Fruit fly (Drosophila melanogaster) whole organism, pupa: ENCODE measurements around the gene CG34183.

Experiments
- CG10348 ChIP-seq: fragments of 200-800 bp; sonication (Bioruptor generic); IDR thresholded peaks from 2 replicates; pipeline ENCODE4 v1.3.6; 2022; ENCODE audit warnings: missing biosample characterization, missing genetic modification characterization
- CG12605 ChIP-seq: fragments of 200-800 bp; sonication (Bioruptor generic); IDR thresholded peaks from 2 replicates; pipeline ENCODE4 v1.3.6; 2022; ENCODE audit warnings: missing biosample characterization, missing genetic modification characterization
- CG13204 ChIP-seq: fragments of 200-800 bp; sonication (Bioruptor generic); optimal IDR thresholded peaks from 2 replicates; lab custom pipeline; 2018; ENCODE audit warnings: missing biosample characterization, mild to moderate bottlenecking, missing genetic modification characterization, moderate library complexity
- CG14655 ChIP-seq: fragments of 200-800 bp; sonication (Bioruptor generic); optimal IDR thresholded peaks from 3 replicates; lab custom pipeline; 2017; ENCODE audit warnings: mild to moderate bottlenecking, missing biosample characterization, missing genetic modification reagents, missing genetic modification characterization
- CG15710 ChIP-seq: fragments of 200-800 bp; sonication (Bioruptor generic); optimal IDR thresholded peaks from 2 replicates; lab custom pipeline; 2018; ENCODE audit warnings: missing biosample characterization, mild to moderate bottlenecking, missing genetic modification characterization, moderate library complexity
- CG17806 ChIP-seq: fragments of 200-800 bp; sonication (Bioruptor generic); optimal IDR thresholded peaks from 2 replicates; lab custom pipeline; 2018; ENCODE audit warnings: missing biosample characterization, mild to moderate bottlenecking, missing genetic modification characterization, moderate library complexity
- CG32121 ChIP-seq: fragments of 200-800 bp; sonication (Bioruptor generic); IDR thresholded peaks from 2 replicates; pipeline ENCODE4 v1.3.6; 2022; ENCODE audit warnings: missing biosample characterization, missing genetic modification characterization
- CG34367 ChIP-seq: fragments of 200-800 bp; sonication (Bioruptor generic); optimal IDR thresholded peaks from 2 replicates; lab custom pipeline; 2018; ENCODE audit warnings: missing biosample characterization, mild to moderate bottlenecking, missing genetic modification characterization
- CG4496 ChIP-seq: fragments of 200-800 bp; sonication (Bioruptor generic); IDR thresholded peaks from 3 replicates; pipeline ENCODE4 v1.3.6; 2022; ENCODE audit warnings: missing biosample characterization, missing genetic modification characterization
- CG8159 ChIP-seq: fragments of 200-800 bp; sonication (Bioruptor generic); optimal IDR thresholded peaks from 3 replicates; lab custom pipeline; 2018; ENCODE audit warnings: missing biosample characterization, mild to moderate bottlenecking, missing genetic modification characterization, moderate library complexity
- CG8301 ChIP-seq: fragments of 200-800 bp; sonication (Bioruptor generic); optimal IDR thresholded peaks from 2 replicates; lab custom pipeline; 2018; ENCODE audit warnings: missing biosample characterization, mild to moderate bottlenecking, missing genetic modification characterization
- CG9948 ChIP-seq: fragments of 200-800 bp; sonication (Bioruptor generic); optimal IDR thresholded peaks from 2 replicates; lab custom pipeline; 2018; ENCODE audit warnings: missing biosample characterization, mild to moderate bottlenecking, missing genetic modification characterization, moderate library complexity
- D1 ChIP-seq: fragments of 200-800 bp; sonication (Bioruptor generic); optimal IDR thresholded peaks from 2 replicates; lab custom pipeline; 2018; ENCODE audit warnings: missing biosample characterization, mild to moderate bottlenecking, missing genetic modification characterization, moderate library complexity
- EcR ChIP-seq: fragments of 200-800 bp; sonication (Bioruptor generic); optimal IDR thresholded peaks from 3 replicates; lab custom pipeline; 2019; ENCODE audit warnings: missing biosample characterization, missing genetic modification characterization, mild to moderate bottlenecking, moderate library complexity, missing genetic modification reagents
- Ets98B ChIP-seq: fragments of 200-800 bp; sonication (Bioruptor generic); IDR thresholded peaks from 2 replicates; pipeline ENCODE4 v1.3.6; 2022; ENCODE audit warnings: missing biosample characterization, missing genetic modification characterization
- Pif1A ChIP-seq: fragments of 200-800 bp; sonication (Bioruptor generic); optimal IDR thresholded peaks from 3 replicates; lab custom pipeline; 2016; ENCODE audit warnings: missing biosample characterization, missing genetic modification characterization
- Pif1B ChIP-seq: fragments of 200-800 bp; sonication (Bioruptor generic); optimal IDR thresholded peaks from 3 replicates; lab custom pipeline; 2016; ENCODE audit warnings: missing biosample characterization, missing genetic modification characterization
- Snoo ChIP-seq: fragments of 200-800 bp; sonication (Bioruptor generic); optimal IDR thresholded peaks from 3 replicates; lab custom pipeline; 2017; ENCODE audit warnings: missing biosample characterization, mild to moderate bottlenecking, missing genetic modification characterization, inconsistent platforms
- fd96Ca ChIP-seq: fragments of 200-800 bp; sonication (Bioruptor generic); IDR thresholded peaks from 3 replicates; pipeline ENCODE4 v1.3.6; 2022; ENCODE audit warnings: missing biosample characterization, missing genetic modification characterization
- gl ChIP-seq: fragments of 200-800 bp; sonication (Bioruptor generic); optimal IDR thresholded peaks from 2 replicates; lab custom pipeline; 2018; ENCODE audit warnings: missing biosample characterization, mild to moderate bottlenecking, missing genetic modification characterization
- rn ChIP-seq: fragments of 200-800 bp; sonication (Bioruptor generic); IDR thresholded peaks from 2 replicates; pipeline ENCODE4 v1.3.6; 2022; ENCODE audit warnings: missing biosample characterization, missing genetic modification characterization

CG34183 gene

dm6 chr2L:9906641-9907040 lies 16.1 kb upstream of the CG34183 start:
- TF ChIP-seq CG14655 = peak; percentile 55
- TF ChIP-seq CG15710 (tag; lab: Kevin White, UChicago) = no peak
- no peak for TF ChIP-seq Snoo (tag; lab: Kevin White, UChicago)
- TF ChIP-seq D1 = no peak
- TF ChIP-seq CG10348 (GFP tag; lab: Robert Waterston, UW) = no peak
- TF ChIP-seq CG8159 = peak; percentile 43
- peak; percentile 74 for TF ChIP-seq Ets98B (GFP tag; lab: Robert Waterston, UW)
- TF ChIP-seq CG12605 = peak; percentile 70
- TF ChIP-seq Pif1A (GFP tag; lab: Kevin White, UChicago) = peak; percentile 2
- peak; percentile 21 for TF ChIP-seq gl (tag; lab: Kevin White, UChicago)
- peak; percentile 17 for TF ChIP-seq Pif1B (GFP tag; lab: Kevin White, UChicago)
- no peak for TF ChIP-seq CG34367 (tag; lab: Kevin White, UChicago)
- peak; percentile 38 for TF ChIP-seq CG17806 (tag; lab: Kevin White, UChicago)
- peak; percentile 78 for TF ChIP-seq CG4496 (GFP tag; lab: Robert Waterston, UW)
- no peak for TF ChIP-seq rn
- TF ChIP-seq EcR (GFP tag; lab: Kevin White, UChicago) = no peak
- TF ChIP-seq fd96Ca (GFP tag; lab: Robert Waterston, UW) = peak; percentile 76; the same call in 2 of the 3 replicates
- peak; percentile 56; the same call in 1 of the 2 replicates for TF ChIP-seq CG32121 (GFP tag; lab: Robert Waterston, UW)
- peak; percentile 12 for TF ChIP-seq CG9948 (tag; lab: Kevin White, UChicago)
- TF ChIP-seq CG13204 (GFP tag; lab: Kevin White, UChicago) = no peak
- peak; percentile 61 for TF ChIP-seq CG8301 (tag; lab: Kevin White, UChicago)

- TF ChIP-seq CG34367 (tag; lab: Kevin White, UChicago) (no peak), CG13204 (GFP tag; lab: Kevin White, UChicago) (no peak)
These were observed 12.5 kb upstream of the CG34183 start, which contains the start of gene Muc30E for dm6 chr2L:9903028-9903427. TSS of gene Muc30E (minus strand) at chr2L:9903128.

- no peak for TF ChIP-seq D1
- TF ChIP-seq Pif1B (GFP tag; lab: Kevin White, UChicago) = peak; percentile 37
- no peak for TF ChIP-seq Snoo (tag; lab: Kevin White, UChicago)
- no peak for TF ChIP-seq CG13204 (GFP tag; lab: Kevin White, UChicago)
- TF ChIP-seq CG34367 (tag; lab: Kevin White, UChicago) = no peak
- no peak; the same call in 1 of the 2 replicates for TF ChIP-seq Ets98B (GFP tag; lab: Robert Waterston, UW)
- no peak for TF ChIP-seq rn
- no peak for TF ChIP-seq CG32121 (GFP tag; lab: Robert Waterston, UW)
- TF ChIP-seq CG4496 (GFP tag; lab: Robert Waterston, UW) = no peak
- TF ChIP-seq Pif1A (GFP tag; lab: Kevin White, UChicago) = no peak
- no peak for TF ChIP-seq CG12605
- TF ChIP-seq CG8301 (tag; lab: Kevin White, UChicago) = no peak
- TF ChIP-seq CG8159 = no peak
- peak; percentile 10 for TF ChIP-seq CG15710 (tag; lab: Kevin White, UChicago)
- TF ChIP-seq fd96Ca (GFP tag; lab: Robert Waterston, UW) = no peak
These were observed 6.7 kb upstream of the CG34183 start, which contains the start of gene RpS2 for dm6 chr2L:9897296-9897695. TSS of gene RpS2 (minus strand) at chr2L:9897552.

dm6 chr2L:9894871-9895364 lies 4.3 kb upstream of the CG34183 start, which contains the start of gene Bka:
TSS of gene Bka (plus strand) at chr2L:9895287.
- TF ChIP-seq CG10348 (GFP tag; lab: Robert Waterston, UW) (no peak), CG13204 (GFP tag; lab: Kevin White, UChicago) (no peak), CG8301 (tag; lab: Kevin White, UChicago) (no peak), CG15710 (tag; lab: Kevin White, UChicago) (peak; percentile 45), Snoo (tag; lab: Kevin White, UChicago) (peak; percentile 59), CG4496 (GFP tag; lab: Robert Waterston, UW) (peak; percentile 7; the same call in 1 of the 3 replicates), fd96Ca (GFP tag; lab: Robert Waterston, UW) (no peak), EcR (GFP tag; lab: Kevin White, UChicago) (no peak), CG34367 (tag; lab: Kevin White, UChicago) (no peak), CG17806 (tag; lab: Kevin White, UChicago) (no peak), D1 (peak; percentile 30), Pif1B (GFP tag; lab: Kevin White, UChicago) (peak; percentile 48), CG8159 (no peak), CG12605 (no peak), CG9948 (tag; lab: Kevin White, UChicago) (no peak), Ets98B (GFP tag; lab: Robert Waterston, UW) (no peak), CG14655 (no peak), rn (no peak), CG32121 (GFP tag; lab: Robert Waterston, UW) (no peak), gl (tag; lab: Kevin White, UChicago) (peak; percentile 8), Pif1A (GFP tag; lab: Kevin White, UChicago) (no peak)
- TF ChIP-seq, all 21 proteins: peak for 6

DNA sequence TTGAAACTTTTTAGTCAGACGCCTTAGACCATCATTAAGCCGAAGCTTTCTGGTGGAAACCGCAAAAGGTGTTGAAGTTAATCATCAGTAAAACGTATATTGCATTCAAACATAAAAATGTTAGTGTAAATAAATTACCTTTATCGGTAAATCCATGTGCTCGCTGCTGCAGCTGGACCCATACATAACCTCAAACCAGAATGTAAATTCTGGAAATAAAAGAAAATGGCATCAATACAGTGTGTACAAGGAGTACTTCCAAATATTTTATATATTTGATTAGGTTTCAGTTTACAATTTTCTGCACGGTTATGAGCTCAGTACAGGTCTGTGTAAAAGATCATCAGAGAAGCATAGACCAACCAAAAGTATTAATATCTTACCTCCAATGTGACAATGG lies 3.6 kb upstream of the CG34183 start:
- no peak for TF ChIP-seq Pif1A (GFP tag; lab: Kevin White, UChicago)
- TF ChIP-seq CG17806 (tag; lab: Kevin White, UChicago) = no peak
- TF ChIP-seq fd96Ca (GFP tag; lab: Robert Waterston, UW) = no peak
- TF ChIP-seq Ets98B (GFP tag; lab: Robert Waterston, UW) = no peak
- no peak for TF ChIP-seq D1
- no peak for TF ChIP-seq CG8301 (tag; lab: Kevin White, UChicago)
- TF ChIP-seq CG14655 = no peak
- no peak for TF ChIP-seq EcR (GFP tag; lab: Kevin White, UChicago)
- TF ChIP-seq gl (tag; lab: Kevin White, UChicago) = no peak
- TF ChIP-seq rn = no peak
- TF ChIP-seq CG32121 (GFP tag; lab: Robert Waterston, UW) = no peak
- TF ChIP-seq CG9948 (tag; lab: Kevin White, UChicago) = no peak
- no peak for TF ChIP-seq CG10348 (GFP tag; lab: Robert Waterston, UW)
- no peak for TF ChIP-seq Pif1B (GFP tag; lab: Kevin White, UChicago)
- no peak for TF ChIP-seq CG8159
- TF ChIP-seq CG15710 (tag; lab: Kevin White, UChicago) = no peak
